Worm (Caenorhabditis elegans): ENCODE results near the gene msp-53.
"Not testable (repeated sequence)": the region's sequence is repeated elsewhere in the genome, so short reads cannot be mapped to it uniquely, and the experiment has no call there.

ce11 chrIV:5070593-5070992, 5.7 kb upstream of the msp-53 start, which contains the start of gene C02B10.6:
- TF ChIP-seq cog-1 (tag; optimal IDR thresholded peaks at IDR 0.05); flt-1 (GFP tag; IDR thresholded peaks at IDR 0.05); T22C8.4 (GFP tag; IDR thresholded peaks at IDR 0.05); ref-1 (GFP tag; conservative IDR thresholded peaks at IDR 0.05); med-1 (GFP tag; optimal IDR thresholded peaks at IDR 0.05; ENCODE audit: insufficient read depth); klf-2 (GFP tag; conservative IDR thresholded peaks at IDR 0.05); ztf-29 (GFP tag; IDR thresholded peaks at IDR 0.05): not testable (repeated sequence)

All from whole organism, midembryonic.